Worm (Caenorhabditis elegans) whole organism, L2 larva: ENCODE measurements around the gene T04F3.5.

Source experiments
- C34F6.9 ChIP-seq: fragments of 150-350 bp; optimal IDR thresholded peaks from 2 replicates; lab custom pipeline; 2014; ENCODE audit warnings: missing biosample characterization, missing genetic modification characterization
- R02D3.7 ChIP-seq: fragments of 150-350 bp; optimal IDR thresholded peaks from 2 replicates; lab custom pipeline; 2014; ENCODE audit warnings: missing biosample characterization, missing genetic modification characterization
- Y55F3AM.14 ChIP-seq: fragments of 200-800 bp; sonication (Bioruptor generic); optimal IDR thresholded peaks from 2 replicates; lab custom pipeline; 2018; ENCODE audit warnings: mild to moderate bottlenecking, missing genetic modification characterization, missing compliant biosample characterization
- alr-1 ChIP-seq: fragments of 150-350 bp; optimal IDR thresholded peaks from 2 replicates; lab custom pipeline; 2014; ENCODE audit warnings: missing biosample characterization, missing genetic modification characterization
- aly-2 ChIP-seq: fragments of 150-350 bp; optimal IDR thresholded peaks from 2 replicates; lab custom pipeline; 2014; ENCODE audit warnings: missing biosample characterization, missing genetic modification characterization
- ama-1 ChIP-seq: fragments of 150-350 bp; optimal IDR thresholded peaks from 2 replicates; lab custom pipeline; 2018; ENCODE audit warnings: inconsistent platforms
- blmp-1 ChIP-seq: sonication (generic microtip); optimal IDR thresholded peaks from 2 replicates; lab custom pipeline; 2017; ENCODE audit warnings: missing genetic modification characterization, mild to moderate bottlenecking, missing compliant biosample characterization, antibody characterized with exemption, moderate library complexity; ENCODE audit not compliant: insufficient read depth
- ceh-82 ChIP-seq: fragments of 150-350 bp; optimal IDR thresholded peaks from 2 replicates; lab custom pipeline; 2014; ENCODE audit warnings: missing biosample characterization, missing genetic modification characterization
- crh-2 ChIP-seq: sonication (generic microtip); optimal IDR thresholded peaks from 2 replicates; lab custom pipeline; 2017; ENCODE audit warnings: missing biosample characterization, missing genetic modification characterization
- dmd-4 ChIP-seq: sonication (generic microtip); optimal IDR thresholded peaks from 2 replicates; lab custom pipeline; 2017; ENCODE audit warnings: missing biosample characterization, missing genetic modification characterization
- egl-27 ChIP-seq: sonication (generic microtip); optimal IDR thresholded peaks from 3 replicates; lab custom pipeline; 2017; ENCODE audit warnings: missing biosample characterization, missing genetic modification reagents, missing genetic modification characterization
- elt-3 ChIP-seq: sonication (generic microtip); optimal IDR thresholded peaks from 2 replicates; lab custom pipeline; 2017; ENCODE audit warnings: missing biosample characterization, missing genetic modification characterization
- fos-1 ChIP-seq: fragments of 150-350 bp; optimal IDR thresholded peaks from 2 replicates; lab custom pipeline; 2014; ENCODE audit warnings: missing biosample characterization, missing genetic modification characterization
- gmeb-1 ChIP-seq: fragments of 150-350 bp; optimal IDR thresholded peaks from 2 replicates; lab custom pipeline; 2014; ENCODE audit warnings: missing biosample characterization, missing genetic modification characterization
- lin-11 ChIP-seq: fragments of 150-350 bp; sonication (generic microtip); optimal IDR thresholded peaks from 2 replicates; lab custom pipeline; 2014; ENCODE audit warnings: missing biosample characterization, missing genetic modification characterization, inconsistent platforms, mixed read lengths
- lin-13 ChIP-seq: fragments of 150-350 bp; optimal IDR thresholded peaks from 2 replicates; lab custom pipeline; 2014; ENCODE audit warnings: missing biosample characterization, missing genetic modification reagents, missing genetic modification characterization
- lin-39 ChIP-seq: fragments of 150-350 bp; optimal IDR thresholded peaks from 2 replicates; lab custom pipeline; 2014; ENCODE audit warnings: missing biosample characterization, missing genetic modification reagents, missing genetic modification characterization
- lsy-2 ChIP-seq, 2 experiments: fragments of 150-350 bp in 1 of 2; sonication (generic microtip) in 1 of 2; optimal IDR thresholded peaks; 2 replicates each; lab custom pipeline; 2014 to 2017; ENCODE audit warnings: missing biosample characterization in 2 of 2, missing genetic modification characterization in 2 of 2
- mab-5 ChIP-seq: fragments of 150-350 bp; optimal IDR thresholded peaks from 2 replicates; lab custom pipeline; 2014; ENCODE audit warnings: missing biosample characterization, missing genetic modification characterization
- mbf-1 ChIP-seq: sonication (generic microtip); optimal IDR thresholded peaks from 2 replicates; lab custom pipeline; 2017; ENCODE audit warnings: missing biosample characterization, missing genetic modification characterization
- mdl-1 ChIP-seq, 2 experiments: fragments of 150-350 bp in 1 of 2; sonication (generic microtip) in 1 of 2; optimal IDR thresholded peaks; 2 replicates each; lab custom pipeline; 2017; ENCODE audit warnings: missing biosample characterization in 2 of 2, missing genetic modification characterization in 2 of 2
- nhr-10 ChIP-seq: sonication (generic microtip); optimal IDR thresholded peaks from 2 replicates; lab custom pipeline; 2017; ENCODE audit warnings: missing biosample characterization, missing genetic modification characterization
- nhr-11 ChIP-seq: fragments of 150-350 bp; optimal IDR thresholded peaks from 2 replicates; lab custom pipeline; 2014; ENCODE audit warnings: missing biosample characterization, missing genetic modification characterization
- nhr-12 ChIP-seq: fragments of 150-350 bp; optimal IDR thresholded peaks from 2 replicates; lab custom pipeline; 2014; ENCODE audit warnings: missing biosample characterization, missing genetic modification characterization
- nhr-129 ChIP-seq: fragments of 150-350 bp; optimal IDR thresholded peaks from 2 replicates; lab custom pipeline; 2014; ENCODE audit warnings: missing biosample characterization, missing genetic modification characterization
- nhr-21 ChIP-seq: fragments of 150-350 bp; optimal IDR thresholded peaks from 2 replicates; lab custom pipeline; 2014; ENCODE audit warnings: missing biosample characterization, missing genetic modification characterization
- nhr-23 ChIP-seq: fragments of 150-350 bp; optimal IDR thresholded peaks from 2 replicates; lab custom pipeline; 2014; ENCODE audit warnings: missing biosample characterization, missing genetic modification reagents, missing genetic modification characterization
- nhr-237 ChIP-seq: fragments of 150-350 bp; optimal IDR thresholded peaks from 2 replicates; lab custom pipeline; 2014; ENCODE audit warnings: missing biosample characterization, missing genetic modification characterization
- nhr-25 ChIP-seq: fragments of 150-350 bp; sonication (generic microtip); optimal IDR thresholded peaks from 3 replicates; lab custom pipeline; 2014; ENCODE audit warnings: missing biosample characterization, missing genetic modification characterization
- peb-1 ChIP-seq: fragments of 150-350 bp; optimal IDR thresholded peaks from 2 replicates; lab custom pipeline; 2014; ENCODE audit warnings: missing biosample characterization, missing genetic modification characterization
- sem-4 ChIP-seq: fragments of 150-350 bp; optimal IDR thresholded peaks from 2 replicates; lab custom pipeline; 2014; ENCODE audit warnings: missing biosample characterization, missing genetic modification reagents, missing genetic modification characterization
- skn-1 ChIP-seq: sonication (generic microtip); optimal IDR thresholded peaks from 2 replicates; lab custom pipeline; 2017; ENCODE audit warnings: missing biosample characterization, missing genetic modification characterization
- sma-3 ChIP-seq: sonication (generic microtip); optimal IDR thresholded peaks from 2 replicates; lab custom pipeline; 2016; ENCODE audit warnings: missing genetic modification reagents, missing genetic modification characterization, missing compliant biosample characterization
- sma-9 ChIP-seq, 2 experiments: fragments of 150-350 bp in 1 of 2; sonication (generic microtip) in 1 of 2; optimal IDR thresholded peaks; 2 replicates each; lab custom pipeline; 2014 to 2016; ENCODE audit warnings: missing genetic modification characterization in 2 of 2, mild to moderate bottlenecking in 1 of 2, missing biosample characterization in 1 of 2, missing compliant biosample characterization in 1 of 2, missing genetic modification reagents in 1 of 2, moderate library complexity in 1 of 2
- snpc-4 ChIP-seq: fragments of 150-350 bp; optimal IDR thresholded peaks from 2 replicates; lab custom pipeline; 2014; ENCODE audit warnings: missing biosample characterization, missing genetic modification characterization
- unc-39 ChIP-seq: fragments of 150-350 bp; optimal IDR thresholded peaks from 2 replicates; lab custom pipeline; 2014; ENCODE audit warnings: missing biosample characterization, missing genetic modification characterization
- unc-55 ChIP-seq: fragments of 150-350 bp; sonication (generic microtip); optimal IDR thresholded peaks from 3 replicates; lab custom pipeline; 2014; ENCODE audit warnings: missing biosample characterization, missing genetic modification reagents, missing genetic modification characterization
- unc-62 ChIP-seq: fragments of 150-350 bp; optimal IDR thresholded peaks from 2 replicates; lab custom pipeline; 2014; ENCODE audit warnings: missing biosample characterization, missing genetic modification reagents, missing genetic modification characterization
- zag-1 ChIP-seq: fragments of 150-350 bp; optimal IDR thresholded peaks from 2 replicates; lab custom pipeline; 2014; ENCODE audit warnings: missing biosample characterization, missing genetic modification characterization
- ztf-11 ChIP-seq: sonication (generic microtip); optimal IDR thresholded peaks from 2 replicates; lab custom pipeline; 2017; ENCODE audit warnings: missing biosample characterization, missing genetic modification characterization

The T04F3.5 gene

ce11 chrV:11796343-11796742 is 35.9 kb downstream of the T04F3.5 start (continued):
- TF ChIP-seq fos-1 (tag; lab: Kevin White, UChicago) (no peak), nhr-237 (tag; lab: Kevin White, UChicago) (no peak), nhr-12 (tag; lab: Kevin White, UChicago) (no peak)
- TF ChIP-seq, all 48 proteins: peak for 6

ce11 chrV:11797272-11797855 is 36.9 kb downstream of the T04F3.5 start:
- no peak for TF ChIP-seq peb-1 (tag; lab: Kevin White, UChicago)
- TF ChIP-seq unc-39 (tag; lab: Kevin White, UChicago): no peak
- no peak for TF ChIP-seq nhr-129 (tag; lab: Kevin White, UChicago)
- TF ChIP-seq aly-2 (tag; lab: Kevin White, UChicago): no peak
- no peak for TF ChIP-seq mbf-1 (tag; lab: Kevin White, UChicago)
- no peak for TF ChIP-seq egl-27 (tag; lab: Kevin White, UChicago)
- no peak for TF ChIP-seq unc-62 (GFP tag; lab: Kevin White, UChicago)
- peak; percentile 13 for TF ChIP-seq sma-3 (GFP tag; lab: Kevin White, UChicago)
- no peak for TF ChIP-seq elt-3
- no peak for TF ChIP-seq mdl-1 (tag; optimal IDR thresholded peaks at IDR 0.05; lab: Kevin White, UChicago)
- TF ChIP-seq sem-4: no peak
- no peak for TF ChIP-seq nhr-10
- peak; percentile 24 for TF ChIP-seq nhr-21 (tag; lab: Kevin White, UChicago)
- TF ChIP-seq lin-11 (tag; lab: Kevin White, UChicago): no peak
- peak; percentile 6 for TF ChIP-seq crh-2 (tag; lab: Kevin White, UChicago)
- TF ChIP-seq lsy-2 (tag; optimal IDR thresholded peaks at IDR 0.05; lab: Kevin White, UChicago): no peak
- no peak for TF ChIP-seq C34F6.9 (tag; lab: Kevin White, UChicago)
- no peak for TF ChIP-seq R02D3.7 (tag; lab: Kevin White, UChicago)
- TF ChIP-seq lin-13 (GFP tag; lab: Kevin White, UChicago): no peak
- peak; percentile 70 for TF ChIP-seq sma-9 (GFP tag; optimal IDR thresholded peaks at IDR 0.05; lab: Kevin White, UChicago)
- TF ChIP-seq sma-9 (tag; optimal IDR thresholded peaks at IDR 0.05; lab: Kevin White, UChicago): no peak
- TF ChIP-seq zag-1 (tag; lab: Kevin White, UChicago): no peak
- TF ChIP-seq ceh-82: no peak
- no peak for TF ChIP-seq dmd-4 (tag; lab: Kevin White, UChicago)
- peak; percentile 68 for TF ChIP-seq nhr-25
- peak; percentile 50 for TF ChIP-seq blmp-1 (tag; lab: Kevin White, UChicago)
- no peak for TF ChIP-seq snpc-4 (tag; lab: Kevin White, UChicago)
- no peak for TF ChIP-seq gmeb-1
- TF ChIP-seq fos-1 (tag; lab: Kevin White, UChicago): no peak
- TF ChIP-seq lin-39 (tag; lab: Kevin White, UChicago): no peak
- no peak for TF ChIP-seq nhr-23 (tag; lab: Kevin White, UChicago)
- no peak for TF ChIP-seq ama-1 (lab: Kevin White, UChicago)
- TF ChIP-seq alr-1 (tag; lab: Kevin White, UChicago): no peak
- no peak for TF ChIP-seq Y55F3AM.14 (GFP tag; lab: Kevin White, UChicago)

DNA sequence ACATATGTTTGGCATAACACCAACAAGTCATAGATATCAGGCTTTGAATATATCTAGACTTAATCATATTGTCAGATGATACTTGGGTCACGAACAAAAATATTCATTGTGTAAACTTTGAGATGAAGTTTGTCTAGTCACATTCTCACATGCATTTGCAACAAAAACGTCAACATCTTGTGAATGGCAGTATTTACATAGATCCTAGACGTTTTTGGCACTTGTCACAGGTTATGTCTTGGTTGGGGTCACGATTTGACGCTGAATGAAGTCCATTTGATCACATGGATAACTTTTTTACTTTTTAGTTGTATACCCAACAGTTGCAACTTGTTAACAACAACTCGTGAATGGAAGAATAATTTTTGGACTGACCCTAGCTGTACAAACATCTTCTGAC is 37.8 kb downstream of the T04F3.5 start:
- TF ChIP-seq lsy-2 (tag; optimal IDR thresholded peaks at IDR 0.05; lab: Kevin White, UChicago): no peak
- TF ChIP-seq nhr-21 (tag; lab: Kevin White, UChicago): no peak
- no peak for TF ChIP-seq zag-1 (tag; lab: Kevin White, UChicago)
- TF ChIP-seq nhr-129 (tag; lab: Kevin White, UChicago): peak; percentile 49
- TF ChIP-seq lin-39 (tag; lab: Kevin White, UChicago): no peak
- no peak for TF ChIP-seq mdl-1 (tag; optimal IDR thresholded peaks at IDR 0.05; lab: Kevin White, UChicago)
- no peak for TF ChIP-seq lin-13 (GFP tag; lab: Kevin White, UChicago)

- TF ChIP-seq nhr-10 (no peak), lsy-2 (tag; optimal IDR thresholded peaks at IDR 0.05; lab: Kevin White, UChicago) (peak in 1 of 2 experiments; percentile 51), blmp-1 (tag; lab: Kevin White, UChicago) (peak; percentile 95), ceh-82 (no peak), aly-2 (tag; lab: Kevin White, UChicago) (no peak), R02D3.7 (tag; lab: Kevin White, UChicago) (no peak), peb-1 (tag; lab: Kevin White, UChicago) (no peak), unc-55 (no peak), sma-3 (GFP tag; lab: Kevin White, UChicago) (peak; percentile 97), nhr-129 (tag; lab: Kevin White, UChicago) (peak; percentile 14), nhr-25 (peak; percentile 96), lin-13 (GFP tag; lab: Kevin White, UChicago) (no peak), mdl-1 (tag; optimal IDR thresholded peaks at IDR 0.05; lab: Kevin White, UChicago) (peak; percentile 92 to 93), skn-1 (no peak), lin-11 (tag; lab: Kevin White, UChicago) (no peak), fos-1 (tag; lab: Kevin White, UChicago) (no peak), ztf-11 (tag; lab: Kevin White, UChicago) (no peak), ama-1 (lab: Kevin White, UChicago) (no peak), nhr-237 (tag; lab: Kevin White, UChicago) (no peak), egl-27 (tag; lab: Kevin White, UChicago) (peak; percentile 59), snpc-4 (tag; lab: Kevin White, UChicago) (no peak), sem-4 (peak; percentile 82), Y55F3AM.14 (GFP tag; lab: Kevin White, UChicago) (peak; percentile 82), nhr-11 (tag; lab: Kevin White, UChicago) (no peak), unc-39 (tag; lab: Kevin White, UChicago) (no peak), sma-9 (GFP tag; optimal IDR thresholded peaks at IDR 0.05; lab: Kevin White, UChicago) (peak; percentile 99), sma-9 (tag; optimal IDR thresholded peaks at IDR 0.05; lab: Kevin White, UChicago) (peak; percentile 42), mab-5 (tag; lab: Kevin White, UChicago) (no peak), gmeb-1 (peak; percentile 36), nhr-21 (tag; lab: Kevin White, UChicago) (peak; percentile 98), alr-1 (tag; lab: Kevin White, UChicago) (no peak)
Measured at ce11 chrV:11799252-11799822, 38.9 kb downstream of the T04F3.5 start.
